Worm (Caenorhabditis elegans): ENCODE results near the gene W02H5.8.

The W02H5.8 gene

ce11 chrV:2603056-2603455 lies 49.4 kb downstream of the W02H5.8 start, which contains the start of gene F53E10.6:
Gene F53E10.6 (minus strand): TSS chrV:2603063.
- TF ChIP-seq ztf-26 (tag; optimal IDR thresholded peaks at IDR 0.05) (no peak), T07F8.4 (tag; optimal IDR thresholded peaks at IDR 0.05) (no peak), nfya-2 (GFP tag; IDR thresholded peaks at IDR 0.05) (no peak), rec-8 (tag; optimal IDR thresholded peaks at IDR 0.05) (no peak), F33H1.4 (GFP tag; IDR thresholded peaks at IDR 0.05) (peak; percentile 38), lsl-1 (GFP tag; optimal IDR thresholded peaks at IDR 0.05) (peak; percentile 30), unc-130 (GFP tag; optimal IDR thresholded peaks at IDR 0.05) (peak; percentile 37), Y53G8AR.9 (GFP tag; conservative IDR thresholded peaks at IDR 0.05) (no peak), rcor-1 (GFP tag; IDR thresholded peaks at IDR 0.05) (peak; percentile 34; the same call in 1 of the 2 replicates), unc-62 (GFP tag; optimal IDR thresholded peaks at IDR 0.05) (no peak), ztf-25 (GFP tag; IDR thresholded peaks at IDR 0.05) (no peak), Y95B8A.8 (GFP tag; IDR thresholded peaks at IDR 0.05) (no peak), efl-1 (GFP tag; optimal IDR thresholded peaks at IDR 0.05) (peak; percentile 58), F37B4.10 (GFP tag; IDR thresholded peaks at IDR 0.05) (no peak), madf-6 (GFP tag; IDR thresholded peaks at IDR 0.05) (peak; percentile 62), ceh-27 (GFP tag; optimal IDR thresholded peaks at IDR 0.05) (peak; percentile 62), F39B2.1 (GFP tag; IDR thresholded peaks at IDR 0.05) (no peak), F22D6.2 (tag; optimal IDR thresholded peaks at IDR 0.05) (no peak), K12H6.12 (tag; optimal IDR thresholded peaks at IDR 0.05) (no peak), F10E7.11 (tag; optimal IDR thresholded peaks at IDR 0.05) (no peak), lir-1 (GFP tag; conservative IDR thresholded peaks at IDR 0.05) (0 out of 2 replicates have a peak, but pooled peaks have one; percentile 24), ztf-28 (GFP tag; IDR thresholded peaks at IDR 0.05) (0 out of 2 replicates have a peak, but pooled peaks have one; percentile 9), F23B12.7 (tag; optimal IDR thresholded peaks at IDR 0.05; ENCODE audit: insufficient read depth) (peak; percentile 2), mcd-1 (GFP tag; IDR thresholded peaks at IDR 0.05) (peak; percentile 71), dpl-1 (GFP tag; optimal IDR thresholded peaks at IDR 0.05) (peak; percentile 69), zfh-2 (GFP tag; conservative IDR thresholded peaks at IDR 0.05) (no peak), dox-1 (GFP tag; IDR thresholded peaks at IDR 0.05) (peak; percentile 55; the same call in 1 of the 2 replicates), lin-40 (tag; optimal IDR thresholded peaks at IDR 0.05) (no peak), lin-54 (GFP tag; optimal IDR thresholded peaks at IDR 0.05) (peak; percentile 86), D2030.7 (GFP tag; IDR thresholded peaks at IDR 0.05) (0 out of 2 replicates have a peak, but pooled peaks have one; percentile 23), C17E4.6 (GFP tag; IDR thresholded peaks at IDR 0.05) (no peak), aptf-2 (GFP tag; conservative IDR thresholded peaks at IDR 0.05) (no peak), ekl-4 (GFP tag; IDR thresholded peaks at IDR 0.05) (no peak), lin-35 (GFP tag; optimal IDR thresholded peaks at IDR 0.05) (peak in 1 of 3 experiments; percentile 65), nhr-80 (tag; optimal IDR thresholded peaks at IDR 0.05) (no peak), ZK185.1 (tag; optimal IDR thresholded peaks at IDR 0.05; ENCODE audit: poor library complexity, severe bottlenecking) (no peak)

- TF ChIP-seq snpc-4 (GFP tag; optimal IDR thresholded peaks at IDR 0.05) (no peak), snpc-4 (tag; optimal IDR thresholded peaks at IDR 0.05) (no peak), gei-17 (GFP tag; optimal IDR thresholded peaks at IDR 0.05) (no peak), zim-3 (tag; optimal IDR thresholded peaks at IDR 0.05) (no peak), lin-35 (GFP tag; optimal IDR thresholded peaks at IDR 0.05) (no peak), F10E7.11 (tag; optimal IDR thresholded peaks at IDR 0.05) (no peak), nhr-27 (tag; optimal IDR thresholded peaks at IDR 0.05) (no peak), madf-6 (GFP tag; IDR thresholded peaks at IDR 0.05) (peak; percentile 36; the same call in 1 of the 2 replicates), ztf-3 (GFP tag; optimal IDR thresholded peaks at IDR 0.05) (no peak), cebp-1 (GFP tag; IDR thresholded peaks at IDR 0.05) (no peak), cebp-1 (tag; optimal IDR thresholded peaks at IDR 0.05) (peak; percentile 4), nfyb-1 (GFP tag; IDR thresholded peaks at IDR 0.05) (0 out of 2 replicates have a peak, but pooled peaks have one; percentile 42), mcd-1 (GFP tag; IDR thresholded peaks at IDR 0.05) (0 out of 2 replicates have a peak, but pooled peaks have one; percentile 38), cebp-2 (GFP tag; IDR thresholded peaks at IDR 0.05) (0 out of 2 replicates have a peak, but pooled peaks have one; percentile 54), ztf-25 (GFP tag; IDR thresholded peaks at IDR 0.05) (peak; percentile 79; the same call in 1 of the 2 replicates), C06A6.2 (GFP tag; conservative IDR thresholded peaks at IDR 0.05) (no peak), ztf-28 (GFP tag; IDR thresholded peaks at IDR 0.05) (no peak), madf-3 (GFP tag; IDR thresholded peaks at IDR 0.05) (no peak), chd-7 (tag; optimal IDR thresholded peaks at IDR 0.05) (peak; percentile 17)
Observed at ce11 chrV:2601817-2602216, 50.6 kb downstream of the W02H5.8 start.
